Worm (Caenorhabditis elegans): ENCODE measurements around the gene C28C12.1.

- TF ChIP-seq flt-1 (GFP tag; IDR thresholded peaks at IDR 0.05) (no peak), ztf-29 (GFP tag; IDR thresholded peaks at IDR 0.05) (no peak), med-1 (GFP tag; optimal IDR thresholded peaks at IDR 0.05; ENCODE audit: insufficient read depth) (no peak), T22C8.4 (GFP tag; IDR thresholded peaks at IDR 0.05) (no peak), klf-2 (GFP tag; conservative IDR thresholded peaks at IDR 0.05) (no peak), ref-1 (GFP tag; conservative IDR thresholded peaks at IDR 0.05) (no peak)
Measured at ce11 chrIV:8527598-8528012, 26.1 kb downstream of the C28C12.1 start.

Data from whole organism, midembryonic.